Worm (Caenorhabditis elegans): ENCODE results near the gene F14F9.2.

ce11 chrV:5158302-5158701, 13.7 kb downstream of the F14F9.2 start, which contains the start of gene abu-15:
- TF ChIP-seq hlh-6 (tag; optimal IDR thresholded peaks at IDR 0.05) (no peak), pha-4 (tag; optimal IDR thresholded peaks at IDR 0.05) (no peak), lin-11 (tag; optimal IDR thresholded peaks at IDR 0.05) (no peak), sox-4 (tag; optimal IDR thresholded peaks at IDR 0.05) (no peak), pag-3 (tag; optimal IDR thresholded peaks at IDR 0.05; ENCODE audit: borderline replicate concordance) (no peak), nhr-11 (tag; optimal IDR thresholded peaks at IDR 0.05) (no peak), Y22D7AL.16 (tag; optimal IDR thresholded peaks at IDR 0.05) (no peak), T23F11.4 (GFP tag; optimal IDR thresholded peaks at IDR 0.05) (no peak), fkh-10 (GFP tag; optimal IDR thresholded peaks at IDR 0.05) (no peak), elt-2 (tag; optimal IDR thresholded peaks at IDR 0.05) (no peak), pqm-1 (tag; optimal IDR thresholded peaks at IDR 0.05) (no peak), hlh-13 (GFP tag; optimal IDR thresholded peaks at IDR 0.05) (no peak), dmd-4 (tag; optimal IDR thresholded peaks at IDR 0.05; ENCODE audit: borderline replicate concordance) (no peak), tbx-2 (tag; optimal IDR thresholded peaks at IDR 0.05) (no peak)
